Fruit fly (Drosophila melanogaster): ENCODE data around the gene CG12659.

The CG12659 gene

DNA sequence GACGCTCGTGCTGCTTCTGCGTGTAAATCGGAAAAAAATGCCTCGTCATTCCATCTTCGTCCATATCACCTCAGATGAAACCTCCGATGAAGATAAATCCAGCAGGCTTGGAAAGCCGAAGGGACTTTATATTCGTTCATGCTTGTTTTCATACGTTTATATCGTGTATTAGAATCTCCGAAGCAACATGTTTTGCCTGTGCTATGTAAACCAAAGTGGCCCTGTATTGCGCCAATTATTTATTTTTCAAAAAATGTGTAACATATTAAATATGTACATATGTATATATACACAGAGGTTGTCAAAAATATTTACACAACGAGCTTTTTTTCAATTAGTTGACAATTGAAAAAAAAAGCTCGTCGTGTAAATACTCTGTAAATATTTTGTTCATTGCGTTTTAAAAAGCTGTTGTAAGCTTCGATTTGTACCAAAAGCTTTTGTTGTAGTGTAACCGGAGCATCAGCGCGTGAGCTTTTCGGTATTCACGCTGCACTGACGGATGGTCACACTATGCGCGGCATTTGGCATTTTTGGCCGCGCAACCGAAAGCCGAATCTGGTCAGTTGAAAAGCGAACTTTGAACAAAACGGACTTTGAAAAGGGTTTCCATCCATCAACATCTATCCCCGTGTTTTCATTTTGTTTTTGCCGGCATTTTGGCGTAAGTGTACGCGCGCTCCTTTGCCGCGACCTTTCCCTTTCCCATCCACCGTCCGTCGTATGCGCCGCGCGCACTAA lies 17.6 kb downstream of the CG12659 start, which contains the start of gene CG12065:
CG12065 (plus strand) TSS at position 563 of the 741 bp plus-strand sequence.
- no peak for TF ChIP-seq dsf (GFP tag; optimal IDR thresholded peaks at IDR 0.05; ENCODE audit: borderline replicate concordance)
- peak; percentile 1 for TF ChIP-seq sv (GFP tag; optimal IDR thresholded peaks at IDR 0.05)
- no peak for TF ChIP-seq Sp1 (GFP tag; optimal IDR thresholded peaks at IDR 0.05)
- peak; percentile 43 for TF ChIP-seq woc (GFP tag; optimal IDR thresholded peaks at IDR 0.05)
- TF ChIP-seq Dif (GFP tag; optimal IDR thresholded peaks at IDR 0.05; ENCODE audit: partially characterized antibody), result no peak
- TF ChIP-seq dmrt93B (GFP tag; optimal IDR thresholded peaks at IDR 0.05), result no peak
- no peak for TF ChIP-seq Vsx2 (GFP tag; optimal IDR thresholded peaks at IDR 0.05; ENCODE audit: partially characterized antibody)
- no peak for TF ChIP-seq tai (GFP tag; optimal IDR thresholded peaks at IDR 0.05)
- TF ChIP-seq Hr83 (GFP tag; optimal IDR thresholded peaks at IDR 0.05; ENCODE audit: poor library complexity, severe bottlenecking), result no peak
- no peak for TF ChIP-seq CrebA (GFP tag; optimal IDR thresholded peaks at IDR 0.05; ENCODE audit: borderline replicate concordance)
- TF ChIP-seq Abd-B (GFP tag; optimal IDR thresholded peaks at IDR 0.05), result no peak
- TF ChIP-seq usp (GFP tag; optimal IDR thresholded peaks at IDR 0.05), result no peak
- TF ChIP-seq pan (optimal IDR thresholded peaks at IDR 0.05), result no peak
- no peak for TF ChIP-seq GATAd (GFP tag; optimal IDR thresholded peaks at IDR 0.05)
- no peak for TF ChIP-seq Dfd (GFP tag; optimal IDR thresholded peaks at IDR 0.05)
- no peak for TF ChIP-seq CG9705 (GFP tag; optimal IDR thresholded peaks at IDR 0.05)
- TF ChIP-seq dl (GFP tag; optimal IDR thresholded peaks at IDR 0.05; ENCODE audit: insufficient read depth in 1 of 2, partially characterized antibody in 2 of 2), result no peak
- peak; percentile 35 for TF ChIP-seq sage (GFP tag; optimal IDR thresholded peaks at IDR 0.05)
- TF ChIP-seq fru (GFP tag; optimal IDR thresholded peaks at IDR 0.05), result no peak
- no peak for TF ChIP-seq rgr (GFP tag; optimal IDR thresholded peaks at IDR 0.05)
- TF ChIP-seq br (GFP tag; optimal IDR thresholded peaks at IDR 0.05), result no peak
- TF ChIP-seq OdsH (GFP tag; optimal IDR thresholded peaks at IDR 0.05), result no peak
- TF ChIP-seq ey (GFP tag; optimal IDR thresholded peaks at IDR 0.05), result peak; percentile 26
- peak; percentile 3 for TF ChIP-seq h (GFP tag; optimal IDR thresholded peaks at IDR 0.05)
- no peak for TF ChIP-seq jim (GFP tag; optimal IDR thresholded peaks at IDR 0.05)
- no peak for TF ChIP-seq Mio (GFP tag; optimal IDR thresholded peaks at IDR 0.05)
- no peak for TF ChIP-seq Hr78 (GFP tag; optimal IDR thresholded peaks at IDR 0.05)
- TF ChIP-seq CG32264 (GFP tag; optimal IDR thresholded peaks at IDR 0.05), result no peak
- no peak for TF ChIP-seq N (GFP tag; optimal IDR thresholded peaks at IDR 0.05)
- no peak for TF ChIP-seq psq (GFP tag; optimal IDR thresholded peaks at IDR 0.05)
- TF ChIP-seq Hnf4 (GFP tag; optimal IDR thresholded peaks at IDR 0.05), result no peak
- no peak for TF ChIP-seq HLH106 (tag; optimal IDR thresholded peaks at IDR 0.05)
- no peak for TF ChIP-seq lola (GFP tag; optimal IDR thresholded peaks at IDR 0.05)
- no peak for TF ChIP-seq Myc (optimal IDR thresholded peaks at IDR 0.05)
- peak; percentile 41 for TF ChIP-seq brk (GFP tag; optimal IDR thresholded peaks at IDR 0.05)
- peak in 1 of 2 experiments; percentile 47 for TF ChIP-seq foxo (GFP tag; optimal IDR thresholded peaks at IDR 0.05)
- no peak for TF ChIP-seq Rel (GFP tag; optimal IDR thresholded peaks at IDR 0.05)
- TF ChIP-seq Rel (tag; optimal IDR thresholded peaks at IDR 0.05), result no peak
- TF ChIP-seq Jra (GFP tag; optimal IDR thresholded peaks at IDR 0.05), result no peak

DNA sequence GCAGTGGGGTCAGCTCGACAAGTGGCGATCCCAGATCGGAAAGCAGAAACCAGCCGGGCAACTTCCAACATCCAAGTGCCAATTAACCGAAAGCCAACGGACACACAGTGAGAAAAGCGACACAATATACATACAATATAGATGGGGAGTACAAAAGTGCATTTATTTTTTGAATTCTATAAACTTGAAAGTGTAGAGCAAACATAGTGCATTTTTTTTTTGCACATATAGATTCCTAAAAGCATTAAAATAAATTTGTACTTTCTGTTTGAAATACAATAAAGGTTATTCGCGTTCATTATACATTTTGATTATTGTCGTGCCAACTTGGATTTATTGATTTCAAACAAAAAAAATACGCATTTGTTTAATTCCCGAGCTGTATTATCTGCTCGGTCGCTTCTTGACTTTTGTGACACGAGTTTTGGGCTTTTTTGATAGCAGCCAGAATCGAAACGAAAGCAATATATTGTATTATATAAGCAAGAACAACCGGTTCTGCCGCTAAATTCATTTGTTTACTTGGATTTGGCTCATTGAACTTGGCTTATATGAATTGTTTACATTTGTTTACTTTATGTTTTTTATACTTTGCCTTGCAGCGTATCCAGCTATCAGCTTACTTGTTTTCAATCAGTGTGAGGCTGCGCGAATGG lies 18.5 kb downstream of the CG12659 start, which contains the start of gene spirit:
spirit (minus strand) TSS at position 655 of the 656 bp plus-strand sequence.
- no peak for TF ChIP-seq jim (GFP tag; optimal IDR thresholded peaks at IDR 0.05)
- no peak for TF ChIP-seq Vsx2 (GFP tag; optimal IDR thresholded peaks at IDR 0.05; ENCODE audit: partially characterized antibody)
- peak; percentile 38 for TF ChIP-seq Sp1 (GFP tag; optimal IDR thresholded peaks at IDR 0.05)
- TF ChIP-seq dsf (GFP tag; optimal IDR thresholded peaks at IDR 0.05; ENCODE audit: borderline replicate concordance), result no peak
- TF ChIP-seq psq (GFP tag; optimal IDR thresholded peaks at IDR 0.05), result no peak
- TF ChIP-seq Hnf4 (GFP tag; optimal IDR thresholded peaks at IDR 0.05), result peak; percentile 7
- no peak for TF ChIP-seq sage (GFP tag; optimal IDR thresholded peaks at IDR 0.05)
- no peak for TF ChIP-seq N (GFP tag; optimal IDR thresholded peaks at IDR 0.05)
- TF ChIP-seq h (GFP tag; optimal IDR thresholded peaks at IDR 0.05), result peak; percentile 54
- no peak for TF ChIP-seq Dif (GFP tag; optimal IDR thresholded peaks at IDR 0.05; ENCODE audit: partially characterized antibody)
- peak; percentile 20 for TF ChIP-seq brk (GFP tag; optimal IDR thresholded peaks at IDR 0.05)
- TF ChIP-seq woc (GFP tag; optimal IDR thresholded peaks at IDR 0.05), result no peak
- peak; percentile 25 for TF ChIP-seq HLH106 (tag; optimal IDR thresholded peaks at IDR 0.05)
- TF ChIP-seq br (GFP tag; optimal IDR thresholded peaks at IDR 0.05), result no peak
- TF ChIP-seq ey (GFP tag; optimal IDR thresholded peaks at IDR 0.05), result peak; percentile 39
- TF ChIP-seq CG9705 (GFP tag; optimal IDR thresholded peaks at IDR 0.05), result no peak
- TF ChIP-seq tai (GFP tag; optimal IDR thresholded peaks at IDR 0.05), result no peak
- no peak for TF ChIP-seq Dfd (GFP tag; optimal IDR thresholded peaks at IDR 0.05)
- no peak for TF ChIP-seq Jra (GFP tag; optimal IDR thresholded peaks at IDR 0.05)
- no peak for TF ChIP-seq CrebA (GFP tag; optimal IDR thresholded peaks at IDR 0.05; ENCODE audit: borderline replicate concordance)
- TF ChIP-seq Hr78 (GFP tag; optimal IDR thresholded peaks at IDR 0.05), result no peak
- TF ChIP-seq Myc (optimal IDR thresholded peaks at IDR 0.05), result no peak
- TF ChIP-seq dl (GFP tag; optimal IDR thresholded peaks at IDR 0.05; ENCODE audit: insufficient read depth in 1 of 2, partially characterized antibody in 2 of 2), result no peak
- TF ChIP-seq dmrt93B (GFP tag; optimal IDR thresholded peaks at IDR 0.05), result no peak
- peak; percentile 16 for TF ChIP-seq fru (GFP tag; optimal IDR thresholded peaks at IDR 0.05)
- TF ChIP-seq lola (GFP tag; optimal IDR thresholded peaks at IDR 0.05), result no peak
- TF ChIP-seq Abd-B (GFP tag; optimal IDR thresholded peaks at IDR 0.05), result no peak
- no peak for TF ChIP-seq CG32264 (GFP tag; optimal IDR thresholded peaks at IDR 0.05)
- TF ChIP-seq Mio (GFP tag; optimal IDR thresholded peaks at IDR 0.05), result no peak
- TF ChIP-seq sv (GFP tag; optimal IDR thresholded peaks at IDR 0.05), result no peak
- peak; percentile 9 for TF ChIP-seq OdsH (GFP tag; optimal IDR thresholded peaks at IDR 0.05)
- no peak for TF ChIP-seq usp (GFP tag; optimal IDR thresholded peaks at IDR 0.05)
- TF ChIP-seq Hr83 (GFP tag; optimal IDR thresholded peaks at IDR 0.05; ENCODE audit: poor library complexity, severe bottlenecking), result no peak
- no peak for TF ChIP-seq GATAd (GFP tag; optimal IDR thresholded peaks at IDR 0.05)
- TF ChIP-seq Rel (GFP tag; optimal IDR thresholded peaks at IDR 0.05), result no peak
- peak; percentile 48 for TF ChIP-seq Rel (tag; optimal IDR thresholded peaks at IDR 0.05)
- TF ChIP-seq foxo (GFP tag; optimal IDR thresholded peaks at IDR 0.05), result peak in 1 of 2 experiments; percentile 19
- peak; percentile 25 for TF ChIP-seq rgr (GFP tag; optimal IDR thresholded peaks at IDR 0.05)
- TF ChIP-seq pan (optimal IDR thresholded peaks at IDR 0.05), result no peak
